Fruit fly (Drosophila melanogaster) whole organism, embryonic: Measurements from ENCODE around the gene CG31804.

Experiments
- CG10959 ChIP-seq: fragments of 200-800 bp; sonication (Bioruptor generic); IDR thresholded peaks from 2 replicates; pipeline ENCODE4 v1.3.6; 2022; ENCODE audit warnings: missing biosample characterization, missing genetic modification characterization
- CG11085 ChIP-seq: fragments of 200-800 bp; sonication (Bioruptor generic); IDR thresholded peaks from 2 replicates; pipeline ENCODE4 v1.3.6; 2022; ENCODE audit warnings: missing biosample characterization, missing genetic modification characterization
- CG11398 ChIP-seq: fragments of 200-800 bp; sonication (Bioruptor generic); optimal IDR thresholded peaks from 2 replicates; lab custom pipeline; 2016; ENCODE audit warnings: missing biosample characterization, missing genetic modification characterization
- CG11456 ChIP-seq: fragments of 200-800 bp; sonication (Bioruptor generic); IDR thresholded peaks from 3 replicates; pipeline ENCODE4 v1.3.6; 2022; ENCODE audit warnings: missing biosample characterization, missing genetic modification characterization
- CG12155 ChIP-seq: fragments of 200-800 bp; sonication (Bioruptor generic); optimal IDR thresholded peaks from 3 replicates; lab custom pipeline; 2016; ENCODE audit warnings: missing biosample characterization, missing genetic modification characterization
- CG14014 ChIP-seq: fragments of 200-800 bp; sonication (Bioruptor generic); IDR thresholded peaks from 2 replicates; pipeline ENCODE4 v1.3.6; 2022; ENCODE audit warnings: missing biosample characterization, missing genetic modification characterization
- CG16815 ChIP-seq: fragments of 200-800 bp; sonication (Bioruptor generic); optimal IDR thresholded peaks from 3 replicates; lab custom pipeline; 2017; ENCODE audit warnings: missing biosample characterization, mild to moderate bottlenecking, missing genetic modification characterization
- CG17328 ChIP-seq: fragments of 200-800 bp; sonication (Bioruptor generic); IDR thresholded peaks from 2 replicates; pipeline ENCODE4 v1.3.6; 2022; ENCODE audit warnings: missing biosample characterization, missing genetic modification characterization
- CG17802 ChIP-seq: fragments of 200-800 bp; sonication (Bioruptor generic); optimal IDR thresholded peaks from 2 replicates; lab custom pipeline; 2018; ENCODE audit warnings: missing biosample characterization, mild to moderate bottlenecking, missing genetic modification characterization, moderate library complexity
- CG2202 ChIP-seq: fragments of 200-800 bp; sonication (Bioruptor generic); optimal IDR thresholded peaks from 2 replicates; lab custom pipeline; 2018; ENCODE audit warnings: missing biosample characterization, mild to moderate bottlenecking, missing genetic modification characterization
- CG30403 ChIP-seq: fragments of 200-800 bp; sonication (Bioruptor generic); optimal IDR thresholded peaks from 3 replicates; lab custom pipeline; 2016; ENCODE audit warnings: missing biosample characterization, missing genetic modification characterization
- CG30431 ChIP-seq: fragments of 200-800 bp; sonication (Bioruptor generic); optimal IDR thresholded peaks from 2 replicates; lab custom pipeline; 2017; ENCODE audit warnings: missing biosample characterization, missing genetic modification characterization
- CG33213 ChIP-seq: fragments of 200-800 bp; sonication (Bioruptor generic); optimal IDR thresholded peaks from 3 replicates; lab custom pipeline; 2016; ENCODE audit warnings: missing biosample characterization, missing genetic modification characterization
- CG34376 ChIP-seq: fragments of 200-800 bp; sonication (Bioruptor generic); optimal IDR thresholded peaks from 2 replicates; lab custom pipeline; 2018; ENCODE audit warnings: missing biosample characterization, mild to moderate bottlenecking, missing genetic modification characterization
- CG3726 ChIP-seq: fragments of 200-800 bp; sonication (Bioruptor generic); IDR thresholded peaks from 3 replicates; pipeline ENCODE4, ENCODE4 v1.3.6; 2022; ENCODE audit warnings: missing biosample characterization, missing genetic modification characterization
- CG6272 ChIP-seq: fragments of 200-800 bp; sonication (Bioruptor generic); IDR thresholded peaks from 2 replicates; pipeline ENCODE4 v1.3.6; 2022; ENCODE audit warnings: missing biosample characterization, missing genetic modification characterization
- CG6854 ChIP-seq: fragments of 200-800 bp; sonication (Bioruptor generic); optimal IDR thresholded peaks from 3 replicates; lab custom pipeline; 2017; ENCODE audit warnings: missing biosample characterization, mild to moderate bottlenecking, missing genetic modification characterization
- CG7372 ChIP-seq: fragments of 200-800 bp; sonication (Bioruptor generic); IDR thresholded peaks from 2 replicates; pipeline ENCODE4 v1.3.6; 2022; ENCODE audit warnings: missing biosample characterization, missing genetic modification characterization
- CG7556 ChIP-seq: fragments of 200-800 bp; sonication (Bioruptor generic); optimal IDR thresholded peaks from 2 replicates; lab custom pipeline; 2017; ENCODE audit warnings: missing biosample characterization, mild to moderate bottlenecking, missing genetic modification characterization
- CG8944 ChIP-seq: fragments of 200-800 bp; sonication (Bioruptor generic); optimal IDR thresholded peaks from 3 replicates; lab custom pipeline; 2016; ENCODE audit warnings: missing biosample characterization, missing genetic modification characterization
- CG9797 ChIP-seq: fragments of 200-800 bp; sonication (Bioruptor generic); optimal IDR thresholded peaks from 3 replicates; lab custom pipeline; 2018; ENCODE audit warnings: missing biosample characterization, mild to moderate bottlenecking, missing genetic modification characterization
- CHES-1-like ChIP-seq: fragments of 200-800 bp; sonication (Bioruptor generic); optimal IDR thresholded peaks from 2 replicates; lab custom pipeline; 2016; ENCODE audit warnings: missing biosample characterization, missing genetic modification characterization
- Deaf1 ChIP-seq: fragments of 200-800 bp; optimal IDR thresholded peaks from 3 replicates; lab custom pipeline; 2019; ENCODE audit warnings: missing biosample characterization, mild to moderate bottlenecking, missing genetic modification characterization, moderate library complexity
- Dip2 ChIP-seq: fragments of 200-800 bp; sonication (Bioruptor generic); IDR thresholded peaks from 2 replicates; pipeline ENCODE4 v1.3.6; 2022; ENCODE audit warnings: missing biosample characterization, missing genetic modification characterization
- Dll ChIP-seq: fragments of 200-800 bp; sonication (Bioruptor generic); IDR thresholded peaks from 4 replicates; pipeline ENCODE4 v1.3.6; 2022; ENCODE audit warnings: missing biosample characterization, missing genetic modification characterization; ENCODE audit not compliant: partially characterized antibody
- GATAe ChIP-seq: fragments of 200-800 bp; sonication (Bioruptor generic); conservative IDR thresholded peaks from 2 replicates; pipeline ENCODE4 v1.3.6; 2022; ENCODE audit warnings: missing biosample characterization, missing genetic modification characterization
- Hr39 ChIP-seq: fragments of >200 bp; optimal IDR thresholded peaks from 2 replicates; lab custom pipeline; 2017
- Meics ChIP-seq: fragments of 200-800 bp; sonication (Bioruptor generic); optimal IDR thresholded peaks from 2 replicates; lab custom pipeline; 2017; ENCODE audit warnings: missing biosample characterization, mild to moderate bottlenecking, missing genetic modification characterization
- Mrtf ChIP-seq: fragments of 200-800 bp; sonication (Bioruptor generic); IDR thresholded peaks from 3 replicates; pipeline ENCODE4 v1.3.6; 2022; ENCODE audit warnings: missing biosample characterization, missing genetic modification characterization
- Nf-YC ChIP-seq: fragments of 200-800 bp; optimal IDR thresholded peaks from 3 replicates; lab custom pipeline; 2019; ENCODE audit warnings: missing biosample characterization, mild to moderate bottlenecking, missing genetic modification characterization, moderate library complexity
- TFAM ChIP-seq: fragments of 200-800 bp; sonication (Bioruptor generic); optimal IDR thresholded peaks from 2 replicates; lab custom pipeline; 2017; ENCODE audit warnings: missing biosample characterization, missing genetic modification characterization, inconsistent platforms
- Vsx1 ChIP-seq: fragments of 200-800 bp; sonication (Bioruptor generic); optimal IDR thresholded peaks from 2 replicates; lab custom pipeline; 2017; ENCODE audit warnings: missing biosample characterization, mild to moderate bottlenecking, missing genetic modification characterization, missing genetic modification reagents
- caup ChIP-seq: fragments of 200-800 bp; sonication (Bioruptor generic); optimal IDR thresholded peaks from 3 replicates; lab custom pipeline; 2017; ENCODE audit warnings: missing biosample characterization, mild to moderate bottlenecking, missing genetic modification characterization, moderate library complexity; ENCODE audit not compliant: severe bottlenecking
- chn ChIP-seq: fragments of 200-800 bp; sonication (Bioruptor generic); optimal IDR thresholded peaks from 2 replicates; lab custom pipeline; 2016; ENCODE audit warnings: missing biosample characterization, missing genetic modification characterization
- ci ChIP-seq: fragments of 200-800 bp; sonication (Bioruptor generic); IDR thresholded peaks from 3 replicates; pipeline ENCODE4 v1.3.6; 2022; ENCODE audit warnings: missing biosample characterization, missing genetic modification characterization
- dm ChIP-seq: fragments of 200-800 bp; sonication (Bioruptor generic); optimal IDR thresholded peaks from 3 replicates; lab custom pipeline; 2016; ENCODE audit warnings: missing biosample characterization, missing genetic modification characterization
- emc ChIP-seq: fragments of 200-800 bp; sonication (Bioruptor generic); optimal IDR thresholded peaks from 2 replicates; lab custom pipeline; 2016; ENCODE audit warnings: missing biosample characterization, missing genetic modification characterization
- fd3F ChIP-seq: fragments of 200-800 bp; sonication (Bioruptor generic); optimal IDR thresholded peaks from 2 replicates; lab custom pipeline; 2018; ENCODE audit warnings: missing biosample characterization, mild to moderate bottlenecking, missing genetic modification characterization, moderate library complexity
- lmd ChIP-seq: fragments of 200-800 bp; sonication (Bioruptor generic); IDR thresholded peaks from 2 replicates; pipeline ENCODE4 v1.3.6; 2022; ENCODE audit warnings: missing biosample characterization, missing genetic modification characterization
- lola ChIP-seq, 3 experiments: fragments of >200 bp in 2 of 3; fragments of 200-800 bp in 1 of 3; sonication (Bioruptor generic) in 1 of 3; optimal IDR thresholded peaks; 2 replicates each; lab custom pipeline; 2017 to 2019; ENCODE audit warnings: missing biosample characterization in 3 of 3, missing genetic modification characterization in 3 of 3, mild to moderate bottlenecking in 1 of 3, moderate library complexity in 1 of 3
- mirr ChIP-seq: fragments of 200-800 bp; sonication (Bioruptor generic); optimal IDR thresholded peaks from 3 replicates; lab custom pipeline; 2018; ENCODE audit warnings: missing biosample characterization, mild to moderate bottlenecking, missing genetic modification characterization
- odd ChIP-seq: fragments of 200-800 bp; sonication (Bioruptor generic); optimal IDR thresholded peaks from 2 replicates; lab custom pipeline; 2017; ENCODE audit warnings: missing biosample characterization, mild to moderate bottlenecking, missing genetic modification characterization
- pros ChIP-seq: fragments of 200-800 bp; sonication (Bioruptor generic); optimal IDR thresholded peaks from 3 replicates; lab custom pipeline; 2019; ENCODE audit warnings: missing biosample characterization, mild to moderate bottlenecking, missing genetic modification characterization, moderate library complexity
- rib ChIP-seq: fragments of 200-800 bp; sonication (Bioruptor generic); IDR thresholded peaks from 2 replicates; pipeline ENCODE4 v1.3.6; 2022; ENCODE audit warnings: missing biosample characterization, missing genetic modification characterization
- ro ChIP-seq: fragments of 200-800 bp; sonication (Bioruptor generic); IDR thresholded peaks from 2 replicates; pipeline ENCODE4 v1.3.6; 2022; ENCODE audit warnings: missing biosample characterization, missing genetic modification characterization
- sens ChIP-seq: fragments of 200-800 bp; sonication (Bioruptor generic); peaks from one replicate; lab custom pipeline; 2016; ENCODE audit warnings: missing biosample characterization, missing genetic modification characterization
- slou ChIP-seq: fragments of 200-800 bp; sonication (Bioruptor generic); optimal IDR thresholded peaks from 3 replicates; lab custom pipeline; 2016; ENCODE audit warnings: missing biosample characterization, missing genetic modification characterization
- sob ChIP-seq: fragments of 200-800 bp; sonication (Bioruptor generic); IDR thresholded peaks from 2 replicates; pipeline ENCODE4 v1.3.6; 2022; ENCODE audit warnings: missing biosample characterization, missing genetic modification characterization
- tin ChIP-seq: fragments of 200-800 bp; sonication (Bioruptor generic); optimal IDR thresholded peaks from 3 replicates; lab custom pipeline; 2016; ENCODE audit warnings: missing biosample characterization, missing genetic modification characterization
- tio ChIP-seq: fragments of 200-800 bp; sonication (Bioruptor generic); optimal IDR thresholded peaks from 2 replicates; lab custom pipeline; 2017; ENCODE audit warnings: missing biosample characterization, missing genetic modification characterization, inconsistent platforms
- zf30C ChIP-seq: fragments of 200-800 bp; sonication (Bioruptor generic); optimal IDR thresholded peaks from 3 replicates; lab custom pipeline; 2018; ENCODE audit warnings: missing biosample characterization, mild to moderate bottlenecking, missing genetic modification characterization

Gene CG31804

DNA sequence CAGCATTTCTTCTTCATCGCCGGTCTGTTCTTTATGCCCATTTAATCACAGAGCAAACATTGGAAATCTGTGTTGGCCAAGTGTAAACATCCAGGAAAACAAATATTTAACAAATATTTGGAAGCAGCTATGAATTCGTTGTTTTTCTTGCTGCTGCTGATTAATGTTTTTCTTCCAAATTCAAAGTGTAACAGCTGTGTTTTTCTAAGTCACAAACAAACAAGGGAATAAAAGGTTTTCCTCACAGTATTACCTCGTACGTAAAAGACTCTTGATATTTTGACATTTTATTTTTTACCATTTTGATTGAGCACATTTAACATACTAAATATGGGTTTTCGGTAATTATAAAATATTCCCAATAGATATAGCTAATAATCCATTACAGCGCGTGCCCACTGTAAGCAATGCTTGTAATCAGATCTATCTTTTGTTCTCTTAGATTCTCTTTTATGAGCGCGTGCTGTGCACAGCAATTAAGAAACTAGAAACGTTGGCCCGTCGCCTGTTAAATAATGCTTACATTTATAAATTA lies 15.5 kb downstream of the CG31804 start (continued):
- TF ChIP-seq CHES-1-like (GFP tag; lab: Kevin White, UChicago) (peak; percentile 92), fd3F (GFP tag; lab: Kevin White, UChicago) (peak; percentile 94), ro (GFP tag; lab: Robert Waterston, UW) (peak; percentile 60), pros (peak; percentile 68), CG8944 (peak; percentile 90), Vsx1 (GFP tag; lab: Kevin White, UChicago) (peak; percentile 85), Deaf1 (peak; percentile 68), Dip2 (GFP tag; lab: Robert Waterston, UW) (peak; percentile 26; the same call in 1 of the 2 replicates), CG34376 (GFP tag; lab: Kevin White, UChicago) (peak; percentile 94), CG2202 (tag; lab: Kevin White, UChicago) (peak; percentile 92), chn (GFP tag; lab: Kevin White, UChicago) (peak; percentile 93), mirr (GFP tag; lab: Kevin White, UChicago) (peak; percentile 97), CG3726 (GFP tag; lab: Robert Waterston, UW) (peak; percentile 92), CG11085 (peak; percentile 87), Dll (GFP tag; lab: Robert Waterston, UW) (no peak), CG30403 (GFP tag; lab: Kevin White, UChicago) (peak; percentile 94), lmd (GFP tag; lab: Robert Waterston, UW) (peak; percentile 93), CG6272 (GFP tag; lab: Robert Waterston, UW) (peak; percentile 87), tio (GFP tag; lab: Kevin White, UChicago) (peak; percentile 89), tin (peak; percentile 93), slou (GFP tag; lab: Kevin White, UChicago) (peak; percentile 96), Hr39 (lab: Kevin White, UChicago) (no peak), dm (GFP tag; lab: Kevin White, UChicago) (peak; percentile 89), Mrtf (GFP tag; lab: Robert Waterston, UW) (peak; percentile 93), sob (GFP tag; lab: Robert Waterston, UW) (peak; percentile 94), CG11398 (GFP tag; lab: Kevin White, UChicago) (peak; percentile 83), emc (peak; percentile 86), lola (GFP tag; optimal IDR thresholded peaks at IDR 0.05; lab: Kevin White, UChicago) (peak in 1 of 3 experiments; percentile 93), CG9797 (GFP tag; lab: Kevin White, UChicago) (peak; percentile 57), CG7372 (GFP tag; lab: Robert Waterston, UW) (peak; percentile 93), TFAM (peak; percentile 96), CG17802 (tag; lab: Kevin White, UChicago) (peak; percentile 87), CG33213 (peak; percentile 99), GATAe (peak; percentile 80), caup (GFP tag; lab: Kevin White, UChicago) (peak; percentile 99), CG6854 (GFP tag; lab: Kevin White, UChicago) (peak; percentile 95), Nf-YC (tag; lab: Kevin White, UChicago) (peak; percentile 83), CG14014 (GFP tag; lab: Robert Waterston, UW) (peak; percentile 92), sens (GFP tag; lab: Kevin White, UChicago) (peak; percentile 100), CG7556 (GFP tag; lab: Kevin White, UChicago) (peak; percentile 91), CG10959 (peak; percentile 93), CG16815 (GFP tag; lab: Kevin White, UChicago) (peak; percentile 91), CG12155 (peak; percentile 91), CG11456 (GFP tag; lab: Robert Waterston, UW) (peak; percentile 90), odd (GFP tag; lab: Kevin White, UChicago) (peak; percentile 93), rib (peak; percentile 90), ci (GFP tag; lab: Robert Waterston, UW) (peak; percentile 95), CG17328 (peak; percentile 94), Meics (GFP tag; lab: Kevin White, UChicago) (peak; percentile 95), zf30C (GFP tag; lab: Kevin White, UChicago) (peak; percentile 1), CG30431 (GFP tag; lab: Kevin White, UChicago) (peak; percentile 93)
